Worm (Caenorhabditis elegans): Measurements from ENCODE around the gene H28G03.2.

H28G03.2 gene

DNA sequence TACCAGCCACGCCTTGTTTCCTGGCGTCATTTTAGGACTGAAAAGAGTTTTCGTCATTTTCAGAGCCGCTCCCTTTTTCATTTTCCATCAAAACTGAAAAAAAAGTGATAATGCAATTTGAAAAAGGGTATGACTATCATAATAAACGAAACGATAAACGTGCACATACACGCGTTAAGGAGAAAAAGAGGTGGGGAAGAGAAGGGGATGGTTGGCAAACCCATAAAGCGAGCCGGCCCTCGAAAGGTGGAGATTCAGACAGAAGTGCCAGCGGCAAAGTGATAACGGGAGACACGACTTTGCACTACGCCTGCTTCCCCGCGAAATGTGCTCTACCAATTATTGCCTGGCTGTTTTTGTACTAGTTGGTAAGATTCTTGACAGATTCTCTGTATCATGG is 47.2 kb downstream of the H28G03.2 start, which contains the start of gene nspg-14 (continued):
- no peak for TF ChIP-seq nhr-25 (tag; optimal IDR thresholded peaks at IDR 0.05; ENCODE audit: borderline replicate concordance, insufficient read depth)
- TF ChIP-seq mes-2 (tag; optimal IDR thresholded peaks at IDR 0.05; ENCODE audit: poor library complexity, severe bottlenecking): peak; percentile 41
- no peak for TF ChIP-seq nhr-48 (tag; optimal IDR thresholded peaks at IDR 0.05)
- TF ChIP-seq ceh-32 (tag; optimal IDR thresholded peaks at IDR 0.05; ENCODE audit: poor library complexity): no peak
- no peak for TF ChIP-seq snpc-4 (tag; optimal IDR thresholded peaks at IDR 0.05)
- no peak for TF ChIP-seq fkh-10 (GFP tag; optimal IDR thresholded peaks at IDR 0.05)
- TF ChIP-seq saeg-2 (GFP tag; IDR thresholded peaks at IDR 0.05): no peak
- peak; percentile 83 for TF ChIP-seq pqm-1 (tag; optimal IDR thresholded peaks at IDR 0.05)
- TF ChIP-seq Y75B8A.6 (GFP tag; IDR thresholded peaks at IDR 0.05): no peak
- TF ChIP-seq unc-62 (GFP tag; optimal IDR thresholded peaks at IDR 0.05 in 1 of 2): no peak
- TF ChIP-seq unc-62 (tag; optimal IDR thresholded peaks at IDR 0.05): no peak
- no peak for TF ChIP-seq tag-97 (GFP tag; IDR thresholded peaks at IDR 0.05)
- no peak for TF ChIP-seq lin-15B (tag; optimal IDR thresholded peaks at IDR 0.05)
- peak; percentile 74 for TF ChIP-seq dmd-6 (GFP tag; IDR thresholded peaks at IDR 0.05)
- TF ChIP-seq rbr-2 (tag; optimal IDR thresholded peaks at IDR 0.05): no peak
- peak; percentile 20 for TF ChIP-seq mep-1 (tag; optimal IDR thresholded peaks at IDR 0.05)
- TF ChIP-seq sdz-12 (GFP tag; optimal IDR thresholded peaks at IDR 0.05): no peak
- no peak for TF ChIP-seq T26A8.4 (GFP tag; IDR thresholded peaks at IDR 0.05)
- TF ChIP-seq tra-1 (GFP tag; IDR thresholded peaks at IDR 0.05): 0 out of 2 replicates have a peak, but pooled peaks have one; percentile 12
- no peak for TF ChIP-seq attf-4 (tag; optimal IDR thresholded peaks at IDR 0.05)
- TF ChIP-seq hlh-30 (tag; optimal IDR thresholded peaks at IDR 0.05; ENCODE audit: insufficient read depth): peak; percentile 2
- TF ChIP-seq zip-2 (tag; optimal IDR thresholded peaks at IDR 0.05): no peak
- TF ChIP-seq dve-1 (tag; optimal IDR thresholded peaks at IDR 0.05; ENCODE audit: insufficient read depth): peak; percentile 33
- TF ChIP-seq snpc-1.2 (GFP tag; IDR thresholded peaks at IDR 0.05): no peak
- no peak for TF ChIP-seq egl-43 (GFP tag; IDR thresholded peaks at IDR 0.05)
- TF ChIP-seq hif-1 (tag; optimal IDR thresholded peaks at IDR 0.05): no peak
- no peak for TF ChIP-seq ceh-44 (GFP tag; IDR thresholded peaks at IDR 0.05)
- TF ChIP-seq zfp-2 (tag; optimal IDR thresholded peaks at IDR 0.05): no peak
- TF ChIP-seq nhr-42 (GFP tag; IDR thresholded peaks at IDR 0.05): no peak
- TF ChIP-seq daf-16 (GFP tag; optimal IDR thresholded peaks at IDR 0.05): no peak
- peak; percentile 69 for TF ChIP-seq daf-16 (tag; optimal IDR thresholded peaks at IDR 0.05)
- no peak for TF ChIP-seq dpl-1 (GFP tag; optimal IDR thresholded peaks at IDR 0.05)
- no peak for TF ChIP-seq ZK546.5 (tag; optimal IDR thresholded peaks at IDR 0.05)
- no peak for TF ChIP-seq nhr-102 (tag; optimal IDR thresholded peaks at IDR 0.05)
- TF ChIP-seq nhr-77 (tag; optimal IDR thresholded peaks at IDR 0.05): no peak
- no peak for TF ChIP-seq ztf-7 (tag; optimal IDR thresholded peaks at IDR 0.05)
- TF ChIP-seq ctbp-1 (GFP tag; IDR thresholded peaks at IDR 0.05): no peak
- TF ChIP-seq hmg-1.1 (GFP tag; IDR thresholded peaks at IDR 0.05): no peak
- TF ChIP-seq unc-39 (tag; optimal IDR thresholded peaks at IDR 0.05): no peak
- no peak for TF ChIP-seq ZK337.2 (GFP tag; IDR thresholded peaks at IDR 0.05)
- TF ChIP-seq mdt-29 (GFP tag; IDR thresholded peaks at IDR 0.05): no peak

DNA sequence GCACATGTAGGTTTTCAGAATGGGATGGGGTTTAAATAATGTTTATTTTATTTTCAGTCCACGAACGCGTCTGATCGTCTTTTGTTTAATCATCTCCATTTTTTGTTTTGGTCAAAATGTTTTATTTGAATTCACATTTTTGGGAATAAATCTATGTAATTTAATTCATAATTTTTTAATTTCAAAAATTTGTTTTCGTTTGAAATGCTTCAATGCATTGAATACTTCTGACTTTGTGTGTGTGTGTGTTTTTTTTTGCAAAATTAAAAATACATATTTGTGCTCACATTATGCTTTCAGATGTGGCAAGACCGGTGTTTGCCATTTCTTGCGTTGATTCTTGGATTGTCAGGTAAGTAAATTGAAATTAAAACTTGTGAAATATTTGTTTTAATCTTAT is 49.3 kb downstream of the H28G03.2 start, which contains the start of gene nspg-13:
Gene nspg-13, plus strand, starts transcription at position 301 of the 400 bp plus-strand sequence.
- TF ChIP-seq lin-29 (GFP tag; IDR thresholded peaks at IDR 0.05) (no peak), D1046.2 (GFP tag; IDR thresholded peaks at IDR 0.05) (no peak), tag-97 (GFP tag; IDR thresholded peaks at IDR 0.05) (no peak), snpc-4 (tag; optimal IDR thresholded peaks at IDR 0.05) (no peak), dmd-9 (GFP tag; IDR thresholded peaks at IDR 0.05) (no peak), daf-19 (GFP tag; conservative IDR thresholded peaks at IDR 0.05) (no peak), arid-1 (GFP tag; conservative IDR thresholded peaks at IDR 0.05) (no peak), F44E2.7 (GFP tag; IDR thresholded peaks at IDR 0.05) (no peak), snpc-1.2 (GFP tag; IDR thresholded peaks at IDR 0.05) (no peak), ces-1 (GFP tag; optimal IDR thresholded peaks at IDR 0.05) (no peak), ztf-7 (tag; optimal IDR thresholded peaks at IDR 0.05) (no peak), madf-9 (GFP tag; conservative IDR thresholded peaks at IDR 0.05) (no peak)

Data from whole organism, L4 larva.